Worm (Caenorhabditis elegans) whole organism, L1 larva: ENCODE data around the gene F20D12.12.

ENCODE experiments used
- C04F5.9 ChIP-seq: sonication (generic microtip); optimal IDR thresholded peaks from 2 replicates; lab custom pipeline; 2016; ENCODE audit warnings: missing genetic modification characterization, missing compliant biosample characterization
- C16A3.4 ChIP-seq: fragments of 150-350 bp; optimal IDR thresholded peaks from 2 replicates; lab custom pipeline; 2014; ENCODE audit warnings: missing biosample characterization, missing genetic modification characterization
- Y116A8C.19 ChIP-seq: sonication (generic microtip); optimal IDR thresholded peaks from 2 replicates; lab custom pipeline; 2016; ENCODE audit warnings: missing compliant biosample characterization, missing genetic modification characterization, borderline replicate concordance
- aha-1 ChIP-seq: fragments of 150-350 bp; optimal IDR thresholded peaks from 2 replicates; lab custom pipeline; 2014; ENCODE audit warnings: missing biosample characterization, missing genetic modification characterization
- alr-1 ChIP-seq: fragments of 200-800 bp; sonication (Bioruptor generic); optimal IDR thresholded peaks from 2 replicates; lab custom pipeline; 2018; ENCODE audit warnings: borderline replicate concordance, mild to moderate bottlenecking, missing genetic modification characterization, missing compliant biosample characterization
- aly-2 ChIP-seq: fragments of 150-350 bp; optimal IDR thresholded peaks from 2 replicates; lab custom pipeline; 2014; ENCODE audit warnings: missing biosample characterization, missing genetic modification characterization
- ama-1 ChIP-seq: fragments of 150-350 bp; optimal IDR thresholded peaks from 2 replicates; lab custom pipeline; 2014
- blmp-1 ChIP-seq: fragments of 150-350 bp; optimal IDR thresholded peaks from 2 replicates; lab custom pipeline; 2014; ENCODE audit warnings: missing biosample characterization, missing genetic modification characterization
- ceh-63 ChIP-seq: fragments of 200-800 bp; sonication (Bioruptor generic); optimal IDR thresholded peaks from 2 replicates; lab custom pipeline; 2018; ENCODE audit warnings: mild to moderate bottlenecking, missing genetic modification characterization, missing compliant biosample characterization
- ceh-82 ChIP-seq, 3 experiments: fragments of 150-350 bp in 1 of 3; sonication (generic microtip) in 2 of 3; optimal IDR thresholded peaks; 2 replicates each; lab custom pipeline; 2014 to 2017; ENCODE audit warnings: missing biosample characterization in 3 of 3, missing genetic modification characterization in 3 of 3
- dsc-1 ChIP-seq: sonication (generic microtip); optimal IDR thresholded peaks from 2 replicates; lab custom pipeline; 2016; ENCODE audit warnings: mild to moderate bottlenecking, missing genetic modification characterization, missing compliant biosample characterization
- efl-1 ChIP-seq, 4 experiments: fragments of 150-350 bp; optimal IDR thresholded peaks in 3 of 4; peaks in 1 of 4; 1 replicate in 1 of 4; 2 replicates in 3 of 4; lab custom pipeline; 2014; ENCODE audit warnings: missing biosample characterization in 2 of 4, missing genetic modification characterization in 2 of 4, missing genetic modification reagents in 2 of 4
- ets-5 ChIP-seq: fragments of 200-800 bp; sonication (Bioruptor generic); IDR thresholded peaks from 2 replicates; pipeline ENCODE4 v1.3.6; 2022; ENCODE audit warnings: missing genetic modification characterization, missing compliant biosample characterization
- fkh-10 ChIP-seq: sonication (generic microtip); optimal IDR thresholded peaks from 2 replicates; lab custom pipeline; 2017; ENCODE audit warnings: missing biosample characterization, missing genetic modification reagents, missing genetic modification characterization
- hlh-17 ChIP-seq: fragments of 200-800 bp; sonication (Bioruptor generic); optimal IDR thresholded peaks from 2 replicates; lab custom pipeline; 2018; ENCODE audit warnings: missing genetic modification characterization, mild to moderate bottlenecking, missing compliant biosample characterization, moderate library complexity, borderline replicate concordance
- irx-1 ChIP-seq: sonication (generic microtip); optimal IDR thresholded peaks from 2 replicates; lab custom pipeline; 2016; ENCODE audit warnings: missing genetic modification characterization, missing compliant biosample characterization
- lin-13 ChIP-seq: fragments of 150-350 bp; optimal IDR thresholded peaks from 2 replicates; lab custom pipeline; 2014; ENCODE audit warnings: missing biosample characterization, missing genetic modification reagents, missing genetic modification characterization
- lin-14 ChIP-seq: fragments of 200-800 bp; sonication (Bioruptor generic); optimal IDR thresholded peaks from 2 replicates; lab custom pipeline; 2018; ENCODE audit warnings: mild to moderate bottlenecking, missing genetic modification characterization, moderate library complexity, missing compliant biosample characterization
- lin-35 ChIP-seq, 2 experiments: fragments of 150-350 bp; optimal IDR thresholded peaks; 2 replicates each; lab custom pipeline; 2014; ENCODE audit warnings: missing biosample characterization in 2 of 2, missing genetic modification characterization in 2 of 2, missing genetic modification reagents in 2 of 2
- lin-39 ChIP-seq: fragments of 150-350 bp; optimal IDR thresholded peaks from 2 replicates; lab custom pipeline; 2014; ENCODE audit warnings: missing biosample characterization, missing genetic modification reagents, missing genetic modification characterization
- lsy-2 ChIP-seq, 2 experiments: fragments of 150-350 bp; optimal IDR thresholded peaks; 2 replicates each; lab custom pipeline; 2014; ENCODE audit warnings: missing biosample characterization in 2 of 2, missing genetic modification characterization in 2 of 2
- mdl-1 ChIP-seq, 2 experiments: fragments of 150-350 bp; optimal IDR thresholded peaks; 2 replicates each; lab custom pipeline; 2014 to 2017; ENCODE audit warnings: missing biosample characterization in 2 of 2, missing genetic modification characterization in 2 of 2, inconsistent platforms in 1 of 2
- mef-2 ChIP-seq: fragments of 150-350 bp; optimal IDR thresholded peaks from 2 replicates; lab custom pipeline; 2014; ENCODE audit warnings: missing biosample characterization, missing genetic modification characterization
- mep-1 ChIP-seq: fragments of 150-350 bp; optimal IDR thresholded peaks from 2 replicates; lab custom pipeline; 2014; ENCODE audit warnings: missing biosample characterization, missing genetic modification characterization
- nhr-11 ChIP-seq: fragments of 150-350 bp; optimal IDR thresholded peaks from 2 replicates; lab custom pipeline; 2014; ENCODE audit warnings: missing biosample characterization, missing genetic modification characterization
- nhr-12 ChIP-seq: sonication (generic microtip); optimal IDR thresholded peaks from 2 replicates; lab custom pipeline; 2017; ENCODE audit warnings: missing biosample characterization, missing genetic modification characterization
- nhr-19 ChIP-seq: fragments of 200-800 bp; sonication (Bioruptor generic); conservative IDR thresholded peaks from 2 replicates; pipeline ENCODE4 v1.3.6; 2022; ENCODE audit warnings: missing genetic modification characterization, missing compliant biosample characterization
- nhr-20 ChIP-seq: sonication (generic microtip); optimal IDR thresholded peaks from 2 replicates; lab custom pipeline; 2016; ENCODE audit warnings: mild to moderate bottlenecking, missing genetic modification characterization, missing compliant biosample characterization
- nhr-237 ChIP-seq: fragments of 150-350 bp; optimal IDR thresholded peaks from 2 replicates; lab custom pipeline; 2014; ENCODE audit warnings: missing biosample characterization, missing genetic modification characterization
- nhr-47 ChIP-seq: sonication (generic microtip); optimal IDR thresholded peaks from 2 replicates; lab custom pipeline; 2016; ENCODE audit warnings: mild to moderate bottlenecking, missing genetic modification characterization, moderate library complexity, missing compliant biosample characterization
- nhr-71 ChIP-seq: sonication (generic microtip); optimal IDR thresholded peaks from 2 replicates; lab custom pipeline; 2016; ENCODE audit warnings: mild to moderate bottlenecking, missing genetic modification characterization, moderate library complexity, missing compliant biosample characterization
- nhr-76 ChIP-seq: sonication (generic microtip); optimal IDR thresholded peaks from 2 replicates; lab custom pipeline; 2017; ENCODE audit warnings: missing biosample characterization, missing genetic modification characterization
- nhr-77 ChIP-seq: fragments of 150-350 bp; optimal IDR thresholded peaks from 2 replicates; lab custom pipeline; 2014; ENCODE audit warnings: missing biosample characterization, missing genetic modification characterization
- nhr-85 ChIP-seq: sonication (generic microtip); peaks from one replicate; lab custom pipeline; 2016; ENCODE audit warnings: missing genetic modification characterization, inconsistent platforms, missing compliant biosample characterization
- skn-1 ChIP-seq: fragments of 150-350 bp; optimal IDR thresholded peaks from 2 replicates; lab custom pipeline; 2014; ENCODE audit warnings: missing biosample characterization, missing genetic modification characterization
- snu-23 ChIP-seq: sonication (generic microtip); optimal IDR thresholded peaks from 2 replicates; lab custom pipeline; 2016; ENCODE audit warnings: missing genetic modification characterization, missing compliant biosample characterization
- sptf-1 ChIP-seq: fragments of 150-350 bp; optimal IDR thresholded peaks from 2 replicates; lab custom pipeline; 2014; ENCODE audit warnings: missing biosample characterization, missing genetic modification characterization
- tbx-2 ChIP-seq: sonication (generic microtip); optimal IDR thresholded peaks from 2 replicates; lab custom pipeline; 2016; ENCODE audit warnings: missing genetic modification characterization, missing compliant biosample characterization
- unc-130 ChIP-seq: fragments of 150-350 bp; optimal IDR thresholded peaks from 2 replicates; lab custom pipeline; 2017; ENCODE audit warnings: missing biosample characterization, missing genetic modification characterization, inconsistent platforms
- unc-62 ChIP-seq: fragments of 150-350 bp; optimal IDR thresholded peaks from 2 replicates; lab custom pipeline; 2014; ENCODE audit warnings: missing biosample characterization, missing genetic modification reagents, missing genetic modification characterization
- unc-86 ChIP-seq: sonication (generic microtip); optimal IDR thresholded peaks from 2 replicates; lab custom pipeline; 2016; ENCODE audit warnings: missing genetic modification characterization, missing compliant biosample characterization
- unc-98 ChIP-seq: fragments of 200-800 bp; sonication (Bioruptor generic); IDR thresholded peaks from 2 replicates; pipeline ENCODE4 v1.3.6; 2022; ENCODE audit warnings: missing genetic modification characterization, missing compliant biosample characterization
- xbp-1 ChIP-seq: sonication (generic microtip); optimal IDR thresholded peaks from 2 replicates; lab custom pipeline; 2016; ENCODE audit warnings: missing genetic modification characterization, missing compliant biosample characterization
- ztf-4 ChIP-seq: fragments of 150-350 bp; optimal IDR thresholded peaks from 2 replicates; lab custom pipeline; 2014; ENCODE audit warnings: missing biosample characterization, missing genetic modification characterization

The F20D12.12 gene

ce11 chrIV:7914991-7915390 is 32.2 kb upstream of the F20D12.12 start, which contains the start of gene C49H3.4:
TSS of gene C49H3.4 (plus strand) at chrIV:7915291.
- TF ChIP-seq lin-14 (GFP tag; lab: Kevin White, UChicago) (no peak), tbx-2 (no peak), efl-1 (optimal IDR thresholded peaks at IDR 0.05; lab: Kevin White, UChicago) (no peak), efl-1 (GFP tag; optimal IDR thresholded peaks at IDR 0.05 in 1 of 2; lab: Kevin White, UChicago) (peak in 1 of 2 experiments; percentile 71), ztf-4 (tag; lab: Kevin White, UChicago) (no peak), unc-98 (no peak), nhr-237 (tag; lab: Kevin White, UChicago) (no peak)

DNA sequence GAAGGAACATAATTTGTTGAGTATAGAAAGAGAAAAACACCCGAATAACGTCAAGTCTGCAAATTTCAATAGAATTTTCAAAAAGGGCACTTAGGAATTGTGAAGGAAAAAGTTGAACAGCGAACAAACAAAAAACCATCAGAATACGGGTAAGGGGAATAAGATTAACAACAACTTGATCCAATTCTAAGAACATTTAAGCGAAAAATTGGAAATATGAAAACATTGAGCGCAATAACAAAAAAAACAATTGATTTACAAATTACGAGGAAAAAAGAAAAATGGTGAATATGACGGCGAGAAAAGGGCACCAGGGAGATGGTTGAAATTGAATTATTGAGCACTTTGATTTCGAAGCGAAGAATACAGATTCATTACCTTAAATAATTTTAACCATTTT is 30.3 kb upstream of the F20D12.12 start:
- TF ChIP-seq sptf-1 (tag; lab: Kevin White, UChicago) (no peak), nhr-76 (tag; lab: Kevin White, UChicago) (no peak), nhr-20 (tag; lab: Kevin White, UChicago) (no peak), nhr-12 (tag; lab: Kevin White, UChicago) (no peak), unc-130 (tag; lab: Kevin White, UChicago) (no peak), nhr-237 (tag; lab: Kevin White, UChicago) (no peak), unc-62 (no peak)

ce11 chrIV:7917881-7918280 is 29.4 kb upstream of the F20D12.12 start:
- no peak for TF ChIP-seq lin-14 (GFP tag; lab: Kevin White, UChicago)
- TF ChIP-seq nhr-20 (tag; lab: Kevin White, UChicago): no peak
- TF ChIP-seq mep-1 (tag; lab: Kevin White, UChicago): no peak
- TF ChIP-seq aha-1 (tag; lab: Kevin White, UChicago): no peak

ce11 chrIV:7920126-7920525 is 27.1 kb upstream of the F20D12.12 start, which contains the start of gene C49H3.16:
TSS of gene C49H3.16 (plus strand) at chrIV:7920426.
- TF ChIP-seq skn-1 (tag; lab: Kevin White, UChicago) (no peak), Y116A8C.19 (tag; lab: Kevin White, UChicago) (no peak), unc-86 (tag; lab: Kevin White, UChicago) (no peak), C04F5.9 (tag; lab: Kevin White, UChicago) (no peak), ceh-63 (no peak), lin-39 (no peak), mep-1 (tag; lab: Kevin White, UChicago) (no peak), nhr-19 (GFP tag; lab: Robert Waterston, UW) (no peak)

ce11 chrIV:7923982-7924480 is 23.2 kb upstream of the F20D12.12 start, which contains the start of the genes xpo-3 and C49H3.3:
TSS of gene xpo-3 (minus strand) at chrIV:7924032.
TSS of gene C49H3.3 (plus strand) at chrIV:7924350.
- no peak for TF ChIP-seq mef-2 (tag; lab: Kevin White, UChicago)
- peak; percentile 38 for TF ChIP-seq nhr-71 (tag; lab: Kevin White, UChicago)
- peak; percentile 63 for TF ChIP-seq mep-1 (tag; lab: Kevin White, UChicago)
- peak; percentile 34 for TF ChIP-seq snu-23
- TF ChIP-seq nhr-77 (tag; lab: Kevin White, UChicago): no peak
- no peak for TF ChIP-seq lin-13 (GFP tag; lab: Kevin White, UChicago)
- TF ChIP-seq mdl-1 (tag; optimal IDR thresholded peaks at IDR 0.05; lab: Kevin White, UChicago): peak in 1 of 2 experiments; percentile 6
- TF ChIP-seq hlh-17 (GFP tag; lab: Kevin White, UChicago): no peak
- no peak for TF ChIP-seq ets-5 (GFP tag; lab: Robert Waterston, UW)
- TF ChIP-seq lin-35 (GFP tag; optimal IDR thresholded peaks at IDR 0.05; lab: Kevin White, UChicago): peak; percentile 44 to 74
- peak; percentile 14 for TF ChIP-seq tbx-2
- TF ChIP-seq ceh-82 (tag; optimal IDR thresholded peaks at IDR 0.05; lab: Kevin White, UChicago): peak in 1 of 3 experiments; percentile 11
- TF ChIP-seq blmp-1 (tag; lab: Kevin White, UChicago): peak; percentile 32
- no peak for TF ChIP-seq irx-1
- TF ChIP-seq alr-1 (tag; lab: Kevin White, UChicago): no peak
- no peak for TF ChIP-seq lin-39
- peak; percentile 13 for TF ChIP-seq fkh-10
- no peak for TF ChIP-seq dsc-1 (tag; lab: Kevin White, UChicago)
- peak; percentile 51 to 58 for TF ChIP-seq efl-1 (optimal IDR thresholded peaks at IDR 0.05; lab: Kevin White, UChicago)
- peak in 1 of 2 experiments; percentile 48 for TF ChIP-seq efl-1 (GFP tag; optimal IDR thresholded peaks at IDR 0.05 in 1 of 2; lab: Kevin White, UChicago)
- TF ChIP-seq nhr-47 (tag; lab: Kevin White, UChicago): peak; percentile 42
- no peak for TF ChIP-seq nhr-11
- TF ChIP-seq aly-2 (tag; lab: Kevin White, UChicago): no peak
- peak; percentile 32 for TF ChIP-seq C16A3.4
- TF ChIP-seq lsy-2 (tag; optimal IDR thresholded peaks at IDR 0.05; lab: Kevin White, UChicago): peak; percentile 47 to 70
- no peak for TF ChIP-seq nhr-85 (tag; lab: Kevin White, UChicago)
- no peak for TF ChIP-seq ztf-4 (tag; lab: Kevin White, UChicago)
- no peak for TF ChIP-seq ama-1 (lab: Kevin White, UChicago)
- TF ChIP-seq xbp-1 (tag; lab: Kevin White, UChicago): peak; percentile 34
- peak; percentile 9 for TF ChIP-seq unc-130 (tag; lab: Kevin White, UChicago)
- TF ChIP-seq lin-14 (GFP tag; lab: Kevin White, UChicago): no peak
